Worm (Caenorhabditis elegans): Measurements from ENCODE around the gene lias-1.

DNA sequence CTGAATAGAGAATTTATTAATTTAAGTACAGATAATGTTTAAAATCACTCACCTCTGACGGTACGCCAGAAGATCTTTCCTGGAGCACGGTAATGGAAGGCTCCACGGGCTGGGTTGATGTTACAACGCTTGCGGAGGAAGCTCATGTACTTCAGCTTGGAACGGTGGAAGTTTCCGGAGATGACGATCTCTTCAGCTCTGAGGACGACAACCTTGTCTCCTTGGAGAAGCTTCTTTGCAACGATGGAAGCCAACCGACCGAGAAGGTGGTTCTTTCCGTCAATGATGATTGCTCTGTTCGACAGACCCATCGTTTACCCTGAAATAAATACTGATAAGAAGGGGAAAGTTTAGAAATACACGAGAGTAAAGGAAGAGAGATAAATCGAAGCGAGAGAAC, 1.6 kb downstream of the lias-1 start, which contains the start of gene rpl-16:
- no peak for TF ChIP-seq nhr-11 (tag; optimal IDR thresholded peaks at IDR 0.05)
- no peak for TF ChIP-seq nhr-77 (tag; optimal IDR thresholded peaks at IDR 0.05)
